Fruit fly (Drosophila melanogaster) whole organism, prepupa: Measurements from ENCODE around the gene BOD1.

Experiments used
- CG11294 ChIP-seq: fragments of 200-800 bp; sonication (Bioruptor generic); IDR thresholded peaks from 2 replicates; pipeline ENCODE4 v1.3.6; 2022; ENCODE audit warnings: missing biosample characterization, missing genetic modification characterization
- CG31627 ChIP-seq: fragments of 200-800 bp; sonication (Bioruptor generic); optimal IDR thresholded peaks from 3 replicates; lab custom pipeline; 2016; ENCODE audit warnings: missing biosample characterization, missing genetic modification characterization
- CG7368 ChIP-seq: fragments of 200-800 bp; sonication (Bioruptor generic); optimal IDR thresholded peaks from 3 replicates; lab custom pipeline; 2016; ENCODE audit warnings: missing biosample characterization, missing genetic modification characterization
- Eip75B ChIP-seq: fragments of 200-800 bp; sonication (Bioruptor generic); optimal IDR thresholded peaks from 3 replicates; lab custom pipeline; 2016; ENCODE audit warnings: missing biosample characterization, missing genetic modification characterization
- Ets21C ChIP-seq: fragments of 200-800 bp; sonication (Bioruptor generic); optimal IDR thresholded peaks from 3 replicates; lab custom pipeline; 2016; ENCODE audit warnings: missing biosample characterization, missing genetic modification characterization
- Gug ChIP-seq: fragments of 200-800 bp; sonication (Bioruptor generic); IDR thresholded peaks from 2 replicates; pipeline ENCODE4 v1.3.6; 2022; ENCODE audit warnings: missing biosample characterization, missing genetic modification characterization
- Hr39 ChIP-seq: fragments of 200-800 bp; sonication (Bioruptor generic); optimal IDR thresholded peaks from 2 replicates; lab custom pipeline; 2016; ENCODE audit warnings: missing biosample characterization, missing genetic modification characterization
- Met ChIP-seq: fragments of 200-800 bp; sonication (Bioruptor generic); optimal IDR thresholded peaks from 3 replicates; lab custom pipeline; 2016; ENCODE audit warnings: missing biosample characterization, missing genetic modification characterization
- pdm3 ChIP-seq: fragments of 200-800 bp; sonication (Bioruptor generic); optimal IDR thresholded peaks from 3 replicates; lab custom pipeline; 2016; ENCODE audit warnings: missing biosample characterization, missing genetic modification characterization
- salr ChIP-seq, 2 experiments: fragments of 200-800 bp; sonication (Bioruptor generic); optimal IDR thresholded peaks; 3 replicates each; lab custom pipeline; 2016 to 2018; ENCODE audit warnings: missing biosample characterization in 2 of 2, missing genetic modification characterization in 2 of 2, mild to moderate bottlenecking in 1 of 2
- svp ChIP-seq: fragments of 200-800 bp; sonication (Bioruptor generic); peaks from one replicate; lab custom pipeline; 2016; ENCODE audit warnings: missing biosample characterization, missing genetic modification characterization

- TF ChIP-seq CG31627 (GFP tag; lab: Kevin White, UChicago) (no peak), Eip75B (no peak), Hr39 (GFP tag; lab: Kevin White, UChicago) (no peak), Ets21C (GFP tag; lab: Kevin White, UChicago) (no peak), Gug (peak; percentile 42), Met (no peak), CG7368 (GFP tag; lab: Kevin White, UChicago) (no peak), pdm3 (GFP tag; lab: Kevin White, UChicago) (peak; percentile 16), salr (GFP tag; optimal IDR thresholded peaks at IDR 0.05; lab: Kevin White, UChicago) (no peak), CG11294 (GFP tag; lab: Robert Waterston, UW) (peak; percentile 60), svp (no peak)
Measured at dm6 chr3R:27988189-27988588, 50.1 kb downstream of the BOD1 start, which contains the start of gene betaTub97EF.
